Fruit fly (Drosophila melanogaster): ENCODE measurements around the gene Srp19.
A peak's percentile ranks its signal among the peaks of the same experiment; 100 is the strongest.

Srp19 gene

DNA sequence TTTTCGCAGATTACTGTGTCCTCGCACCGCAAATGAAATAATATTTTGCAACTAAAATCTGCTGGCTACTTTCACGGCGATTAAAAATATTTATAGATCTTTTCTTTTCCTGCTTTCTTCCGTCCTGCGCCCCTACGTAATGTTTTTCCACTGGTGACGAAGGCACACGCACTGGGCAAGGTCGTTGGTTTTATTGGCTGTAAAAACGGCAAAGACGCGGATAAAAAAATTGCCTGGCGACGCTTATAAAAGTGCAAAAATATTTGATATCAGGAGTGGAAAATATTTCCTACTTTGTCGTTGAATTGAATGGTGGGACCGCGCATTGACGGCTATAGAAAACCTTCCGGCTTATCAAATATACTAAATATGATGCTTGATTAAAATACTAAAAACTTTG lies 21.1 kb upstream of the Srp19 start, which contains the start of gene Sh3beta:
Sh3beta (minus strand) TSS at position 327 of the 400 bp plus-strand sequence.
- no peak for TF ChIP-seq usp (GFP tag; optimal IDR thresholded peaks at IDR 0.05)
- TF ChIP-seq CG8478 (optimal IDR thresholded peaks at IDR 0.05): no peak
- no peak for TF ChIP-seq psq (optimal IDR thresholded peaks at IDR 0.05)
- no peak for TF ChIP-seq Dll (optimal IDR thresholded peaks at IDR 0.05)
- no peak for TF ChIP-seq pan (optimal IDR thresholded peaks at IDR 0.05)
- no peak for TF ChIP-seq EcR (GFP tag; optimal IDR thresholded peaks at IDR 0.05)

- no peak for TF ChIP-seq Dll (optimal IDR thresholded peaks at IDR 0.05)
- no peak for TF ChIP-seq usp (GFP tag; optimal IDR thresholded peaks at IDR 0.05)
- no peak for TF ChIP-seq pan (optimal IDR thresholded peaks at IDR 0.05)
- TF ChIP-seq psq (optimal IDR thresholded peaks at IDR 0.05): no peak
- TF ChIP-seq EcR (GFP tag; optimal IDR thresholded peaks at IDR 0.05): no peak
- no peak for TF ChIP-seq CG8478 (optimal IDR thresholded peaks at IDR 0.05)
Observed at dm6 chr3L:7367798-7368678, 20.2 kb upstream of the Srp19 start.

dm6 chr3L:7364717-7365278 lies 17.0 kb upstream of the Srp19 start:
- no peak for TF ChIP-seq EcR (GFP tag; optimal IDR thresholded peaks at IDR 0.05)
- TF ChIP-seq CG8478 (optimal IDR thresholded peaks at IDR 0.05): no peak
- TF ChIP-seq usp (GFP tag; optimal IDR thresholded peaks at IDR 0.05): no peak
- no peak for TF ChIP-seq pan (optimal IDR thresholded peaks at IDR 0.05)
- TF ChIP-seq Dll (optimal IDR thresholded peaks at IDR 0.05): no peak
- no peak for TF ChIP-seq psq (optimal IDR thresholded peaks at IDR 0.05)

dm6 chr3L:7361095-7361522 lies 13.3 kb upstream of the Srp19 start:
- TF ChIP-seq usp (GFP tag; optimal IDR thresholded peaks at IDR 0.05): no peak
- no peak for TF ChIP-seq Dll (optimal IDR thresholded peaks at IDR 0.05)
- no peak for TF ChIP-seq CG8478 (optimal IDR thresholded peaks at IDR 0.05)
- TF ChIP-seq psq (optimal IDR thresholded peaks at IDR 0.05): no peak
- no peak for TF ChIP-seq EcR (GFP tag; optimal IDR thresholded peaks at IDR 0.05)
- no peak for TF ChIP-seq pan (optimal IDR thresholded peaks at IDR 0.05)

dm6 chr3L:7360324-7360852 lies 12.6 kb upstream of the Srp19 start, which contains the start of gene Sec63:
Gene Sec63, plus strand, starts transcription at chr3L:7360561.
- TF ChIP-seq pan (optimal IDR thresholded peaks at IDR 0.05) (no peak), EcR (GFP tag; optimal IDR thresholded peaks at IDR 0.05) (no peak), CG8478 (optimal IDR thresholded peaks at IDR 0.05) (no peak), usp (GFP tag; optimal IDR thresholded peaks at IDR 0.05) (no peak), Dll (optimal IDR thresholded peaks at IDR 0.05) (no peak), psq (optimal IDR thresholded peaks at IDR 0.05) (no peak)

DNA sequence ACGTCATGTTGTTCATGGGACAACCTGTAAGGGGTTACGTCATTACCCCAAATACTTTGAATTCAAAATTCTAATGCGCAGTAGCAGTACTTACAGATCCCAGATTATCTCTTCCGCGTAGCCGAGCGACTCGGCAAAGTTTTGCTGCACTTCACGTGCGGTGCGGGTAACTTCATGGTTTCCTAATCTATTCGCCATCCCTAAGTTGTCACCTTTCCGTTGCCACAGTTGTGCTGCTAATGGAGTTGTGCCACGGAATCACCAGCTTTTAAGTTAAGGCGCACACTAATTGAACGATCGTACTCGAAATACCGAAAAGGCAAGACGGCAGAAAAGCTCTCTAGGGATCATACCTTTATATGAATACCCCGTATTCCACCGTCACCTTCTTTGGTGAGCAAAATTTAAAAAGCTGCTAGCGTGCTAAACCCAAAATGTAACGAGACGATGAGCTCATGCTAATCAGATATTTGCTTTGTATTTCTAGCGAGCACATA lies 12.0 kb upstream of the Srp19 start, which contains the start of gene pst:
pst (minus strand) TSS at position 437 of the 497 bp plus-strand sequence.
- TF ChIP-seq usp (GFP tag; optimal IDR thresholded peaks at IDR 0.05): no peak
- TF ChIP-seq pan (optimal IDR thresholded peaks at IDR 0.05): no peak
- TF ChIP-seq psq (optimal IDR thresholded peaks at IDR 0.05): no peak
- TF ChIP-seq Dll (optimal IDR thresholded peaks at IDR 0.05): no peak
- TF ChIP-seq EcR (GFP tag; optimal IDR thresholded peaks at IDR 0.05): no peak
- no peak for TF ChIP-seq CG8478 (optimal IDR thresholded peaks at IDR 0.05)

- TF ChIP-seq pan (optimal IDR thresholded peaks at IDR 0.05): no peak
- no peak for TF ChIP-seq EcR (GFP tag; optimal IDR thresholded peaks at IDR 0.05)
- TF ChIP-seq Dll (optimal IDR thresholded peaks at IDR 0.05): no peak
- TF ChIP-seq psq (optimal IDR thresholded peaks at IDR 0.05): no peak
- no peak for TF ChIP-seq CG8478 (optimal IDR thresholded peaks at IDR 0.05)
- no peak for TF ChIP-seq usp (GFP tag; optimal IDR thresholded peaks at IDR 0.05)
Observed at dm6 chr3L:7356386-7357117, 8.7 kb upstream of the Srp19 start, which contains the start of gene CTCF. Gene CTCF, minus strand, starts transcription at chr3L:7356713.

DNA sequence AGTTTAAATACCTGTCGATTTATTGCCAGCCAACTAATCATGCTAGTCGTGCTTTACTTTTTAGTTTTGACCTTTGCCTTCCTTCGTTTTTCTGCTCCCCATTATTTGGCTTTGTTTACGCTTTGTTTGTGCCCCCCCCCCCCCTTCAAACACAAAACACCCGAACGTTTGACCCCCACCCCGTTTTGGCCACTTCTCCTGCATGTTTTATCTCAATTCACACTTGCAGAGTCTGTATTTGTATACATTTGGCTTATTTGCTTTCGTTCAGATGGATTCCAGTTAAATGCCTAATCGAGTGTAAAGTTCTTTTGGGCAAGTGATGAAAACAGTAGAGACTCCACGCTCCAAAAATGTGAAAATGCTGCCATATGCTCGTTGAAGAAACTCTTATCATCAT lies 1.5 kb upstream of the Srp19 start:
- TF ChIP-seq Dll (optimal IDR thresholded peaks at IDR 0.05) (no peak), usp (GFP tag; optimal IDR thresholded peaks at IDR 0.05) (no peak)

DNA sequence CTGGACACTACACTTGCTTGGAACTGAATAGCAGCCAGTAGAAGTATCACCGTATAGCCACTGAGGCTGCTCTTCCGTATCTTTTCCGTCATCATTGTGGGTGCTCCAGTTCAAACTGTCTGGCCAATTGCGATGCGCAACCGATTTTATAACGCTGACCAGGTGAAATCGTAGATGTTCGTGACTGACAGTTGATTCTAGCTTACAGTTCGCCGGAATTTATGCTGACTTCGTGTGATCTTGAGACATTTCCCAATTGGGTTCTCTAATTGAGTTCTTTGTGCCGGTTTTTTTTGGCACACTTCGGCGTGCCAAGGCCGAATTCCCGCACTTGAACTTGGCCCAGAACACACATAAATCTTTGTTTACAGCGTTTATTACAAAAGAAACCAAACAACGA lies 883 bp downstream of the Srp19 start, which contains the start of gene CG14834:
CG14834 (minus strand) TSS at position 173 of the 400 bp plus-strand sequence.
- TF ChIP-seq psq (optimal IDR thresholded peaks at IDR 0.05) (no peak), Dll (optimal IDR thresholded peaks at IDR 0.05) (no peak), pan (optimal IDR thresholded peaks at IDR 0.05) (no peak), EcR (GFP tag; optimal IDR thresholded peaks at IDR 0.05) (no peak), CG8478 (optimal IDR thresholded peaks at IDR 0.05) (no peak), usp (GFP tag; optimal IDR thresholded peaks at IDR 0.05) (no peak)

DNA sequence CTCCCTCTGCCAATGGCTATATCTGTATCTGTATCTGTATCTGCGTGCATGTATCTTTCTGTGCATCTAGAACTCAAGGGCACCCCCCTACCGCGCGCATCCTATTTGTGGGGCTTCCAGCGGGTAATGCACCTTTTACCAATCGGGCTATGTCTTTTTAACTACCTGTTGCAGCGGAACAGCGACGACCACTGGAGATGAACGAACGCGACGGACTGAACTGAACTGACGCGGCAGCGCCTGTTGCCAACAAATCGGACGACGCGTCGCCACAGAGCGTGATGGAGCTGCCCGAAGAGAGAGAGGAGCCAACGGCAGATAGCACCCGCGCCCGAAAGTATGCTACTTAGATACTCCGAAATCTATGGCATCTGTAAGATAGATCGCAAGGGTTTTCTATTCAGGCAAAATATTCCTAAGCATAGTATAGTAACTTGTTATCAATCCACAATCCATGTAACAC lies 2.8 kb downstream of the Srp19 start, which contains the start of gene Cln7:
Cln7 (minus strand) TSS at position 219 of the 463 bp plus-strand sequence.
- TF ChIP-seq Dll (optimal IDR thresholded peaks at IDR 0.05): peak; percentile 12
- TF ChIP-seq pan (optimal IDR thresholded peaks at IDR 0.05): no peak
- TF ChIP-seq psq (optimal IDR thresholded peaks at IDR 0.05): no peak
- no peak for TF ChIP-seq EcR (GFP tag; optimal IDR thresholded peaks at IDR 0.05)
- TF ChIP-seq CG8478 (optimal IDR thresholded peaks at IDR 0.05): no peak
- no peak for TF ChIP-seq usp (GFP tag; optimal IDR thresholded peaks at IDR 0.05)

DNA sequence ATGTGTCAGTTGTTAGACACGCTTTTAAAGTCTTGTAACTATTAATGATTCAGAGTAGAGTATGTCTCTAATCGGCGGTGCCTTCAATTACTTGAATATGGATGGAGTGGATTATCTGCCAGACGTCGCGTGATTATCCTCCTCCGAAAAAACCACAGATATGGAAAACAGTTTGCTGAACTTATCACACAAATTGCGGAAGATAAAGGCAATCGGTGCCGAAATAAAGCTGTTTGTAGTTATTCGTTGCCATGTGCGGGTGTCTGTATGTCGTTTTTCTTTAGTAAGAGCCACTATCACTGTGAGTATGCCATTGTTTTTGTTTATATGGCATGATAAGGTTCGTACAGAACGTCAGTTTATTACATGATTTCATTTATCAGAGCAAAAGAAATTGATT lies 3.8 kb downstream of the Srp19 start:
- TF ChIP-seq EcR (GFP tag; optimal IDR thresholded peaks at IDR 0.05): no peak
- TF ChIP-seq psq (optimal IDR thresholded peaks at IDR 0.05): no peak
- TF ChIP-seq CG8478 (optimal IDR thresholded peaks at IDR 0.05): no peak
- TF ChIP-seq usp (GFP tag; optimal IDR thresholded peaks at IDR 0.05): no peak
- no peak for TF ChIP-seq pan (optimal IDR thresholded peaks at IDR 0.05)
- TF ChIP-seq Dll (optimal IDR thresholded peaks at IDR 0.05): no peak

All from whole organism.